Worm (Caenorhabditis elegans) whole organism, L1 larva: Measurements from ENCODE around the gene T04C12.11.

Experiments
- C04F5.9 ChIP-seq: sonication (generic microtip); optimal IDR thresholded peaks from 2 replicates; lab custom pipeline; 2016; ENCODE audit warnings: missing genetic modification characterization, missing compliant biosample characterization
- ama-1 ChIP-seq: fragments of 150-350 bp; optimal IDR thresholded peaks from 2 replicates; lab custom pipeline; 2014
- blmp-1 ChIP-seq: fragments of 150-350 bp; optimal IDR thresholded peaks from 2 replicates; lab custom pipeline; 2014; ENCODE audit warnings: missing biosample characterization, missing genetic modification characterization
- ceh-88 ChIP-seq: fragments of 200-800 bp; sonication (Bioruptor generic); IDR thresholded peaks from 2 replicates; pipeline ENCODE4 v1.3.6; 2022; ENCODE audit warnings: missing genetic modification characterization, missing compliant biosample characterization
- ceh-90 ChIP-seq: sonication (generic microtip); optimal IDR thresholded peaks from 2 replicates; lab custom pipeline; 2016; ENCODE audit warnings: missing genetic modification characterization, missing compliant biosample characterization
- dpl-1 ChIP-seq, 3 experiments: fragments of 150-350 bp in 2 of 3; sonication (generic microtip) in 1 of 3; optimal IDR thresholded peaks; 2 replicates each; lab custom pipeline; 2014 to 2017; ENCODE audit warnings: missing biosample characterization in 3 of 3, missing genetic modification characterization in 3 of 3, missing genetic modification reagents in 3 of 3
- dsc-1 ChIP-seq: sonication (generic microtip); optimal IDR thresholded peaks from 2 replicates; lab custom pipeline; 2016; ENCODE audit warnings: mild to moderate bottlenecking, missing genetic modification characterization, missing compliant biosample characterization
- efl-1 ChIP-seq, 4 experiments: fragments of 150-350 bp; optimal IDR thresholded peaks in 3 of 4; peaks in 1 of 4; 1 replicate in 1 of 4; 2 replicates in 3 of 4; lab custom pipeline; 2014; ENCODE audit warnings: missing biosample characterization in 2 of 4, missing genetic modification characterization in 2 of 4, missing genetic modification reagents in 2 of 4
- egl-27 ChIP-seq, 2 experiments: fragments of 150-350 bp in 1 of 2; sonication (generic microtip); optimal IDR thresholded peaks; 3 replicates each; lab custom pipeline; 2017 to 2018; ENCODE audit warnings: missing biosample characterization in 2 of 2, missing genetic modification characterization in 2 of 2, missing genetic modification reagents in 2 of 2
- ets-5 ChIP-seq: fragments of 200-800 bp; sonication (Bioruptor generic); IDR thresholded peaks from 2 replicates; pipeline ENCODE4 v1.3.6; 2022; ENCODE audit warnings: missing genetic modification characterization, missing compliant biosample characterization
- fkh-4 ChIP-seq: sonication (generic microtip); optimal IDR thresholded peaks from 2 replicates; lab custom pipeline; 2016; ENCODE audit warnings: missing compliant biosample characterization, missing genetic modification characterization, borderline replicate concordance
- fkh-8 ChIP-seq: sonication (generic microtip); optimal IDR thresholded peaks from 2 replicates; lab custom pipeline; 2016; ENCODE audit warnings: mild to moderate bottlenecking, missing genetic modification characterization, missing compliant biosample characterization
- fos-1 ChIP-seq: fragments of 150-350 bp; optimal IDR thresholded peaks from 2 replicates; lab custom pipeline; 2014; ENCODE audit warnings: missing biosample characterization, missing genetic modification characterization
- grh-1 ChIP-seq: fragments of 200-800 bp; sonication (Bioruptor generic); IDR thresholded peaks from 2 replicates; pipeline ENCODE4 v1.3.6; 2022; ENCODE audit warnings: missing genetic modification reagents, missing genetic modification characterization, missing compliant biosample characterization
- hpl-2 ChIP-seq: fragments of 150-350 bp; optimal IDR thresholded peaks from 2 replicates; lab custom pipeline; 2014; ENCODE audit warnings: missing biosample characterization, missing genetic modification reagents, missing genetic modification characterization
- jun-1 ChIP-seq: fragments of 150-350 bp; optimal IDR thresholded peaks from 2 replicates; lab custom pipeline; 2014; ENCODE audit warnings: missing biosample characterization, missing genetic modification reagents, missing genetic modification characterization
- lin-13 ChIP-seq: fragments of 150-350 bp; optimal IDR thresholded peaks from 2 replicates; lab custom pipeline; 2014; ENCODE audit warnings: missing biosample characterization, missing genetic modification reagents, missing genetic modification characterization
- lin-14 ChIP-seq: fragments of 200-800 bp; sonication (Bioruptor generic); optimal IDR thresholded peaks from 2 replicates; lab custom pipeline; 2018; ENCODE audit warnings: mild to moderate bottlenecking, missing genetic modification characterization, moderate library complexity, missing compliant biosample characterization
- lin-35 ChIP-seq, 2 experiments: fragments of 150-350 bp; optimal IDR thresholded peaks; 2 replicates each; lab custom pipeline; 2014; ENCODE audit warnings: missing biosample characterization in 2 of 2, missing genetic modification characterization in 2 of 2, missing genetic modification reagents in 2 of 2
- lin-39 ChIP-seq: fragments of 150-350 bp; optimal IDR thresholded peaks from 2 replicates; lab custom pipeline; 2014; ENCODE audit warnings: missing biosample characterization, missing genetic modification reagents, missing genetic modification characterization
- lsy-2 ChIP-seq, 2 experiments: fragments of 150-350 bp; optimal IDR thresholded peaks; 2 replicates each; lab custom pipeline; 2014; ENCODE audit warnings: missing biosample characterization in 2 of 2, missing genetic modification characterization in 2 of 2
- mab-9 ChIP-seq: fragments of 200-800 bp; sonication (Bioruptor generic); IDR thresholded peaks from 2 replicates; pipeline ENCODE4 v1.3.6; 2022; ENCODE audit warnings: missing genetic modification reagents, missing genetic modification characterization, missing compliant biosample characterization
- nhr-12 ChIP-seq: sonication (generic microtip); optimal IDR thresholded peaks from 2 replicates; lab custom pipeline; 2017; ENCODE audit warnings: missing biosample characterization, missing genetic modification characterization
- nhr-28 ChIP-seq: fragments of 150-350 bp; optimal IDR thresholded peaks from 2 replicates; lab custom pipeline; 2014; ENCODE audit warnings: missing biosample characterization, missing genetic modification characterization
- nhr-47 ChIP-seq: sonication (generic microtip); optimal IDR thresholded peaks from 2 replicates; lab custom pipeline; 2016; ENCODE audit warnings: mild to moderate bottlenecking, missing genetic modification characterization, moderate library complexity, missing compliant biosample characterization
- nhr-76 ChIP-seq: sonication (generic microtip); optimal IDR thresholded peaks from 2 replicates; lab custom pipeline; 2017; ENCODE audit warnings: missing biosample characterization, missing genetic modification characterization
- nhr-77 ChIP-seq: fragments of 150-350 bp; optimal IDR thresholded peaks from 2 replicates; lab custom pipeline; 2014; ENCODE audit warnings: missing biosample characterization, missing genetic modification characterization
- nhr-84 ChIP-seq: sonication (generic microtip); optimal IDR thresholded peaks from 2 replicates; lab custom pipeline; 2017; ENCODE audit warnings: missing biosample characterization, missing genetic modification characterization
- nhr-85 ChIP-seq: sonication (generic microtip); peaks from one replicate; lab custom pipeline; 2016; ENCODE audit warnings: missing genetic modification characterization, inconsistent platforms, missing compliant biosample characterization
- pqm-1 ChIP-seq: sonication (generic microtip); optimal IDR thresholded peaks from 3 replicates; lab custom pipeline; 2017; ENCODE audit warnings: missing biosample characterization, missing genetic modification characterization
- snpc-4 ChIP-seq: fragments of 150-350 bp; optimal IDR thresholded peaks from 2 replicates; lab custom pipeline; 2014; ENCODE audit warnings: missing biosample characterization, missing genetic modification characterization
- snu-23 ChIP-seq: sonication (generic microtip); optimal IDR thresholded peaks from 2 replicates; lab custom pipeline; 2016; ENCODE audit warnings: missing genetic modification characterization, missing compliant biosample characterization
- sptf-1 ChIP-seq: fragments of 150-350 bp; optimal IDR thresholded peaks from 2 replicates; lab custom pipeline; 2014; ENCODE audit warnings: missing biosample characterization, missing genetic modification characterization
- swsn-7 ChIP-seq: sonication (generic microtip); optimal IDR thresholded peaks from 2 replicates; lab custom pipeline; 2016; ENCODE audit warnings: missing genetic modification characterization, missing compliant biosample characterization
- tbx-2 ChIP-seq: sonication (generic microtip); optimal IDR thresholded peaks from 2 replicates; lab custom pipeline; 2016; ENCODE audit warnings: missing genetic modification characterization, missing compliant biosample characterization
- unc-130 ChIP-seq: fragments of 150-350 bp; optimal IDR thresholded peaks from 2 replicates; lab custom pipeline; 2017; ENCODE audit warnings: missing biosample characterization, missing genetic modification characterization, inconsistent platforms
- unc-30 ChIP-seq: sonication (generic microtip); optimal IDR thresholded peaks from 2 replicates; lab custom pipeline; 2017; ENCODE audit warnings: missing biosample characterization, missing genetic modification characterization
- unc-62 ChIP-seq: fragments of 150-350 bp; optimal IDR thresholded peaks from 2 replicates; lab custom pipeline; 2014; ENCODE audit warnings: missing biosample characterization, missing genetic modification reagents, missing genetic modification characterization
- unc-98 ChIP-seq: fragments of 200-800 bp; sonication (Bioruptor generic); IDR thresholded peaks from 2 replicates; pipeline ENCODE4 v1.3.6; 2022; ENCODE audit warnings: missing genetic modification characterization, missing compliant biosample characterization
- xbp-1 ChIP-seq: sonication (generic microtip); optimal IDR thresholded peaks from 2 replicates; lab custom pipeline; 2016; ENCODE audit warnings: missing genetic modification characterization, missing compliant biosample characterization

T04C12.11 gene

ce11 chrV:11093163-11094091, 33.3 kb upstream of the T04C12.11 start, which contains the start of gene lact-8:
TSS of gene lact-8 (minus strand) at chrV:11093607.
- TF ChIP-seq xbp-1 (tag; lab: Kevin White, UChicago): no peak
- TF ChIP-seq fos-1 (tag; lab: Kevin White, UChicago): no peak
- no peak for TF ChIP-seq ceh-88 (GFP tag; lab: Robert Waterston, UW)
- no peak for TF ChIP-seq tbx-2
- TF ChIP-seq hpl-2 (GFP tag; lab: Kevin White, UChicago): no peak
- no peak for TF ChIP-seq nhr-28 (tag; lab: Kevin White, UChicago)
- TF ChIP-seq dsc-1 (tag; lab: Kevin White, UChicago): peak; percentile 25
- no peak for TF ChIP-seq jun-1 (tag; lab: Kevin White, UChicago)
- no peak for TF ChIP-seq C04F5.9 (tag; lab: Kevin White, UChicago)
- no peak for TF ChIP-seq sptf-1 (tag; lab: Kevin White, UChicago)
- TF ChIP-seq mab-9 (GFP tag; lab: Robert Waterston, UW): no peak
- no peak for TF ChIP-seq dpl-1 (GFP tag; optimal IDR thresholded peaks at IDR 0.05; lab: Kevin White, UChicago)
- TF ChIP-seq lin-13 (GFP tag; lab: Kevin White, UChicago): no peak
- no peak for TF ChIP-seq egl-27 (tag; optimal IDR thresholded peaks at IDR 0.05; lab: Kevin White, UChicago)
- no peak for TF ChIP-seq nhr-76 (tag; lab: Kevin White, UChicago)
- no peak for TF ChIP-seq swsn-7 (tag; lab: Kevin White, UChicago)
- TF ChIP-seq fkh-8 (tag; lab: Kevin White, UChicago): no peak
- TF ChIP-seq efl-1 (optimal IDR thresholded peaks at IDR 0.05; lab: Kevin White, UChicago): no peak
- TF ChIP-seq efl-1 (GFP tag; optimal IDR thresholded peaks at IDR 0.05 in 1 of 2; lab: Kevin White, UChicago): peak in 1 of 2 experiments; percentile 90
- no peak for TF ChIP-seq nhr-47 (tag; lab: Kevin White, UChicago)
- no peak for TF ChIP-seq nhr-84 (tag; lab: Kevin White, UChicago)
- peak; percentile 18 for TF ChIP-seq lin-14 (GFP tag; lab: Kevin White, UChicago)
- no peak for TF ChIP-seq nhr-12 (tag; lab: Kevin White, UChicago)
- peak; percentile 56 for TF ChIP-seq blmp-1 (tag; lab: Kevin White, UChicago)
- no peak for TF ChIP-seq unc-62 (GFP tag; lab: Kevin White, UChicago)
- no peak for TF ChIP-seq snpc-4

DNA sequence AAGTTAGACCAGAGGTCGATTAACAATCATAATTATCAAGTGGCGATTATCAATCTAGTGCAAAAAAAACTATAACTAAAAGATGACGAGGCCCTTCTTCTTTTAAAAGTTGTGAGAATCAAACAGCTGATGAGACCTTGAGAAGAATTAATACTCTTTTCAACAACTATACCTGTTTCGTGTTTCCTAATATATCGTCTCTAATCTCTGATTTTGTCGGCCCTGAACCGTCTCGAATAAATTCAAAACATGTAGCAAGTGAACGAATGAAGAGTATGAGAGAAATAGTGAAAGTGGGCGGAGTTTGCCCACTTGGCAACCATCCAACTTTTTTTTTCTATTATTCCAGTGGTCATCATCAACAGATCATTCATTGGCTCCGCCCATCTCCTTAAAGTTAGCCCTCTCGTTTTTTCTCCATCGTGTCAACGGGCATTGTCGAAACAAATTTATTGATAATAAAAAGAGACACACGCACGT, 27.5 kb upstream of the T04C12.11 start, which contains the start of gene Y42A5A.1:
Y42A5A.1 (plus strand) TSS at position 430 of the 480 bp plus-strand sequence.
- no peak for TF ChIP-seq ceh-90 (tag; lab: Kevin White, UChicago)
- no peak for TF ChIP-seq C04F5.9 (tag; lab: Kevin White, UChicago)
- no peak for TF ChIP-seq nhr-12 (tag; lab: Kevin White, UChicago)
- no peak for TF ChIP-seq sptf-1 (tag; lab: Kevin White, UChicago)
- TF ChIP-seq lsy-2 (tag; optimal IDR thresholded peaks at IDR 0.05; lab: Kevin White, UChicago): peak in 1 of 2 experiments; percentile 24
- TF ChIP-seq lin-35 (GFP tag; optimal IDR thresholded peaks at IDR 0.05; lab: Kevin White, UChicago): no peak
- no peak for TF ChIP-seq lin-13 (GFP tag; lab: Kevin White, UChicago)
- no peak for TF ChIP-seq ets-5 (GFP tag; lab: Robert Waterston, UW)
- TF ChIP-seq fkh-4 (tag; lab: Kevin White, UChicago): no peak
- peak; percentile 31 for TF ChIP-seq lin-14 (GFP tag; lab: Kevin White, UChicago)
- no peak for TF ChIP-seq nhr-28 (tag; lab: Kevin White, UChicago)
- peak; percentile 96 for TF ChIP-seq nhr-85 (tag; lab: Kevin White, UChicago)
- no peak for TF ChIP-seq snu-23
- TF ChIP-seq ama-1: no peak
- TF ChIP-seq unc-30 (tag; lab: Kevin White, UChicago): no peak
- TF ChIP-seq nhr-76 (tag; lab: Kevin White, UChicago): no peak
- 0 out of 2 replicates have a peak, but pooled peaks have one; percentile 22 for TF ChIP-seq grh-1
- TF ChIP-seq nhr-77 (tag; lab: Kevin White, UChicago): no peak
- peak; percentile 49 for TF ChIP-seq blmp-1 (tag; lab: Kevin White, UChicago)
- no peak for TF ChIP-seq lin-39 (tag; lab: Kevin White, UChicago)
- TF ChIP-seq unc-98 (GFP tag; lab: Robert Waterston, UW): no peak
- TF ChIP-seq pqm-1 (tag; lab: Kevin White, UChicago): no peak
- no peak for TF ChIP-seq unc-130 (tag; lab: Kevin White, UChicago)
